Comparison of ENCODE assay signal across 3 worm cellular contexts in genomic region chrIV:7386835-7387551, ce11.
TF ChIP-seq lines count a peak whose summit lies in the region.

No protein-coding gene starts in this region.

TF ChIP-seq in whole organism, L2 larva, 48 proteins besides CTCF, POLR2A, EP300 and RAD21 (continued from another document):
- TF ChIP-seq dmd-4 (tag; optimal IDR thresholded peaks at IDR 0.05; lab: Kevin White, UChicago): no peak
- TF ChIP-seq nhr-11 (tag; optimal IDR thresholded peaks at IDR 0.05; lab: Kevin White, UChicago): no peak
- TF ChIP-seq nhr-21 (tag; optimal IDR thresholded peaks at IDR 0.05; lab: Kevin White, UChicago): peak; percentile 32
- no peak for TF ChIP-seq ztf-11 (tag; optimal IDR thresholded peaks at IDR 0.05; lab: Kevin White, UChicago)
- no peak for TF ChIP-seq aly-2 (tag; optimal IDR thresholded peaks at IDR 0.05; lab: Kevin White, UChicago)
- TF ChIP-seq lin-11 (tag; optimal IDR thresholded peaks at IDR 0.05; lab: Kevin White, UChicago): no peak
- no peak for TF ChIP-seq elt-1 (tag; optimal IDR thresholded peaks at IDR 0.05; lab: Kevin White, UChicago)
- TF ChIP-seq lin-13 (GFP tag; optimal IDR thresholded peaks at IDR 0.05; lab: Kevin White, UChicago): no peak
- no peak for TF ChIP-seq ZK546.5 (tag; optimal IDR thresholded peaks at IDR 0.05; lab: Kevin White, UChicago)
- peak; percentile 77 for TF ChIP-seq C34F6.9 (tag; optimal IDR thresholded peaks at IDR 0.05; lab: Kevin White, UChicago)
- TF ChIP-seq unc-39 (tag; optimal IDR thresholded peaks at IDR 0.05; lab: Kevin White, UChicago): no peak
- no peak for TF ChIP-seq R02D3.7 (tag; optimal IDR thresholded peaks at IDR 0.05; lab: Kevin White, UChicago)
- no peak for TF ChIP-seq ztf-1 (GFP tag; conservative IDR thresholded peaks at IDR 0.05; lab: Robert Waterston, UW)
- peak; percentile 33 for TF ChIP-seq unc-55 (GFP tag; optimal IDR thresholded peaks at IDR 0.05; lab: Kevin White, UChicago)
- TF ChIP-seq mdl-1 (tag; optimal IDR thresholded peaks at IDR 0.05; lab: Kevin White, UChicago): peak in 1 of 2 experiments; percentile 35
- TF ChIP-seq nhr-77 (tag; optimal IDR thresholded peaks at IDR 0.05; lab: Kevin White, UChicago): no peak
- TF ChIP-seq F13H6.1 (tag; optimal IDR thresholded peaks at IDR 0.05; lab: Kevin White, UChicago): peak; percentile 82
- no peak for TF ChIP-seq skn-1 (tag; optimal IDR thresholded peaks at IDR 0.05; lab: Kevin White, UChicago)
- no peak for TF ChIP-seq mbf-1 (tag; optimal IDR thresholded peaks at IDR 0.05; lab: Kevin White, UChicago)
- peak; percentile 53 for TF ChIP-seq egl-27 (tag; optimal IDR thresholded peaks at IDR 0.05; lab: Kevin White, UChicago)
- TF ChIP-seq zag-1 (tag; optimal IDR thresholded peaks at IDR 0.05; lab: Kevin White, UChicago): peak; percentile 43
- peak; percentile 57 for TF ChIP-seq sem-4 (tag; optimal IDR thresholded peaks at IDR 0.05; lab: Kevin White, UChicago)
- no peak for TF ChIP-seq nhr-6 (tag; optimal IDR thresholded peaks at IDR 0.05; lab: Kevin White, UChicago)
- TF ChIP-seq nhr-23 (tag; optimal IDR thresholded peaks at IDR 0.05; lab: Kevin White, UChicago): no peak
- peak; percentile 10 for TF ChIP-seq nhr-25 (tag; optimal IDR thresholded peaks at IDR 0.05; lab: Kevin White, UChicago)
TF ChIP-seq in whole organism, L2 larva: peak in this region for 18.

TF ChIP-seq in whole organism, L4 larva, 104 proteins besides CTCF, POLR2A, EP300 and RAD21 (continued from another document):
- TF ChIP-seq T26A8.4 (GFP tag; IDR thresholded peaks at IDR 0.05; lab: Robert Waterston, UW): 0 out of 2 replicates have a peak, but pooled peaks have one; percentile 19
- peak; percentile 98 for TF ChIP-seq aha-1 (tag; lab: Kevin White, UChicago)

TF ChIP-seq in whole organism, late embryonic, 69 proteins besides CTCF, POLR2A, EP300 and RAD21 (continued from another document):
- TF ChIP-seq zip-5 (tag; optimal IDR thresholded peaks at IDR 0.05; lab: Kevin White, UChicago) (no peak), unc-42 (tag; optimal IDR thresholded peaks at IDR 0.05; lab: Kevin White, UChicago) (peak; percentile 78), hlh-6 (tag; optimal IDR thresholded peaks at IDR 0.05; lab: Kevin White, UChicago) (no peak), ets-4 (tag; optimal IDR thresholded peaks at IDR 0.05; lab: Kevin White, UChicago) (no peak), K02D7.2 (tag; optimal IDR thresholded peaks at IDR 0.05; lab: Kevin White, UChicago) (peak; percentile 35), pag-3 (tag; optimal IDR thresholded peaks at IDR 0.05; lab: Kevin White, UChicago; ENCODE audit: borderline replicate concordance) (no peak), C08G9.2 (tag; optimal IDR thresholded peaks at IDR 0.05; lab: Kevin White, UChicago) (no peak), pqm-1 (tag; optimal IDR thresholded peaks at IDR 0.05; lab: Kevin White, UChicago) (no peak), hlh-8 (tag; optimal IDR thresholded peaks at IDR 0.05; lab: Kevin White, UChicago) (no peak), F13H6.1 (tag; optimal IDR thresholded peaks at IDR 0.05; lab: Kevin White, UChicago) (no peak), nfya-1 (tag; optimal IDR thresholded peaks at IDR 0.05; lab: Kevin White, UChicago) (peak; percentile 54), unc-55 (GFP tag; optimal IDR thresholded peaks at IDR 0.05; lab: Kevin White, UChicago) (peak; percentile 89), elt-4 (tag; optimal IDR thresholded peaks at IDR 0.05; lab: Kevin White, UChicago) (no peak), ceh-2 (tag; optimal IDR thresholded peaks at IDR 0.05; lab: Kevin White, UChicago) (no peak), T23F11.4 (GFP tag; optimal IDR thresholded peaks at IDR 0.05; lab: Kevin White, UChicago) (no peak), ceh-14 (tag; optimal IDR thresholded peaks at IDR 0.05; lab: Kevin White, UChicago) (peak; percentile 71), ahr-1 (tag; optimal IDR thresholded peaks at IDR 0.05; lab: Kevin White, UChicago) (no peak), unc-3 (GFP tag; conservative IDR thresholded peaks at IDR 0.05; lab: Robert Waterston, UW) (no peak), unc-3 (tag; optimal IDR thresholded peaks at IDR 0.05; lab: Kevin White, UChicago) (no peak), ttx-3 (tag; optimal IDR thresholded peaks at IDR 0.05; lab: Kevin White, UChicago) (no peak), sox-4 (tag; optimal IDR thresholded peaks at IDR 0.05; lab: Kevin White, UChicago) (no peak), dmd-4 (tag; optimal IDR thresholded peaks at IDR 0.05; lab: Kevin White, UChicago; ENCODE audit: borderline replicate concordance) (peak; percentile 32), elt-2 (tag; optimal IDR thresholded peaks at IDR 0.05; lab: Kevin White, UChicago) (no peak), ceh-24 (tag; optimal IDR thresholded peaks at IDR 0.05; lab: Kevin White, UChicago) (no peak), syd-9 (tag; optimal IDR thresholded peaks at IDR 0.05; lab: Kevin White, UChicago) (peak; percentile 29), madf-2 (tag; optimal IDR thresholded peaks at IDR 0.05; lab: Kevin White, UChicago) (no peak), ceh-6 (GFP tag; optimal IDR thresholded peaks at IDR 0.05; lab: Kevin White, UChicago) (no peak), ceh-18 (tag; optimal IDR thresholded peaks at IDR 0.05; lab: Kevin White, UChicago) (peak; percentile 78), ref-2 (tag; optimal IDR thresholded peaks at IDR 0.05; lab: Kevin White, UChicago) (peak; percentile 46), lin-11 (tag; optimal IDR thresholded peaks at IDR 0.05; lab: Kevin White, UChicago) (no peak), hlh-13 (GFP tag; optimal IDR thresholded peaks at IDR 0.05; lab: Kevin White, UChicago) (no peak), pros-1 (tag; optimal IDR thresholded peaks at IDR 0.05; lab: Kevin White, UChicago) (no peak)
TF ChIP-seq in whole organism, late embryonic: peak in this region for 18.
